Worm (Caenorhabditis elegans) whole organism, midembryonic: ENCODE measurements around the gene lst-4.

Source experiments
- T22C8.4 ChIP-seq: fragments of 200-800 bp; sonication (Bioruptor generic); IDR thresholded peaks from 2 replicates; pipeline ENCODE4 v1.3.6; 2022; ENCODE audit warnings: missing genetic modification characterization, missing compliant biosample characterization
- cog-1 ChIP-seq: sonication (generic microtip); optimal IDR thresholded peaks from 2 replicates; lab custom pipeline; 2016; ENCODE audit warnings: missing genetic modification characterization, missing compliant biosample characterization
- flt-1 ChIP-seq: fragments of 200-800 bp; sonication (Bioruptor generic); IDR thresholded peaks from 2 replicates; pipeline ENCODE4 v1.3.6; 2022; ENCODE audit warnings: missing genetic modification characterization, missing compliant biosample characterization
- med-1 ChIP-seq: sonication (generic microtip); optimal IDR thresholded peaks from 2 replicates; lab custom pipeline; 2017; ENCODE audit warnings: missing genetic modification characterization, mild to moderate bottlenecking, missing compliant biosample characterization, antibody characterized with exemption, missing genetic modification reagents; ENCODE audit not compliant: insufficient read depth
- ref-1 ChIP-seq: fragments of 200-800 bp; sonication (Bioruptor generic); conservative IDR thresholded peaks from 2 replicates; pipeline ENCODE4 v1.3.6; 2022; ENCODE audit warnings: missing genetic modification reagents, missing genetic modification characterization, missing compliant biosample characterization
- tab-1 ChIP-seq: fragments of 200-800 bp; sonication (Bioruptor generic); IDR thresholded peaks from 2 replicates; pipeline ENCODE4 v1.3.6; 2022; ENCODE audit warnings: missing genetic modification characterization, missing compliant biosample characterization
- ztf-23 ChIP-seq: fragments of 200-800 bp; sonication (Bioruptor generic); IDR thresholded peaks from 2 replicates; pipeline ENCODE4 v1.3.6; 2022; ENCODE audit warnings: missing genetic modification reagents, missing genetic modification characterization, missing compliant biosample characterization

ce11 chrIV:14043680-14044079 lies 26.0 kb downstream of the lst-4 start, which contains the start of gene Y37A1B.7:
- TF ChIP-seq T22C8.4, result no peak
- TF ChIP-seq ztf-23 (GFP tag; lab: Robert Waterston, UW), result no peak
- no peak for TF ChIP-seq flt-1 (GFP tag; lab: Robert Waterston, UW)
- TF ChIP-seq ref-1 (GFP tag; lab: Robert Waterston, UW), result no peak
- TF ChIP-seq med-1 (GFP tag; lab: Kevin White, UChicago), result no peak
- no peak for TF ChIP-seq tab-1 (GFP tag; lab: Robert Waterston, UW)
- no peak for TF ChIP-seq cog-1 (tag; lab: Kevin White, UChicago)
